Fruit fly (Drosophila melanogaster): Measurements from ENCODE around the gene Drsl6.

Drsl6 gene

DNA sequence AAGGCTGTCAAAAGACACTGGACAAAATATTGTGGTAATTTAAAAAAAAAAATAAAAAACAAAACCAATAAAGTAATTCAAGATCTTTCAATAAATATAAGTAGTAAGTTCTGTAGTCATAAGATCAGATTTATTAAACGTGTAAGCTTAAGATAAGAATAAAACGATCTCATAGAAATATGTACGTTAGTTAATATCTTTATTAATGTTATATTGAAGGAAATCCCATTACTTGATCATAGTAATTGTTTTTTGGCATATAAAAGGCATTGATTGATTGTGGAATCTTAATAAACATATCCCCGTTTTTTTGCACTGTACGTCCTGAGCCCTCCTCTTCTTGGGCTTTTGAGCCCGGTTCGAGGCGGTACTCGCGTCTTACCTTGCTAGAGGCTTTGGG is 7.0 kb upstream of the Drsl6 start (continued):
- TF ChIP-seq Meics (GFP tag; optimal IDR thresholded peaks at IDR 0.05) (peak; percentile 4), CG2678 (tag; optimal IDR thresholded peaks at IDR 0.05) (peak; percentile 35), CG11504 (tag; optimal IDR thresholded peaks at IDR 0.05) (peak; percentile 44), Hr51 (GFP tag; optimal IDR thresholded peaks at IDR 0.05) (peak in 1 of 2 experiments; percentile 56), crol (GFP tag; IDR thresholded peaks at IDR 0.05) (no peak), sug (tag; optimal IDR thresholded peaks at IDR 0.05) (no peak), nmo (GFP tag; optimal IDR thresholded peaks at IDR 0.05) (peak; percentile 17), bsh (GFP tag; optimal IDR thresholded peaks at IDR 0.05) (peak in 1 of 2 experiments; percentile 10), dmrt99B (tag; optimal IDR thresholded peaks at IDR 0.05) (peak; percentile 5), sens (GFP tag) (peak; percentile 74), phol (tag; optimal IDR thresholded peaks at IDR 0.05) (peak; percentile 13)

DNA sequence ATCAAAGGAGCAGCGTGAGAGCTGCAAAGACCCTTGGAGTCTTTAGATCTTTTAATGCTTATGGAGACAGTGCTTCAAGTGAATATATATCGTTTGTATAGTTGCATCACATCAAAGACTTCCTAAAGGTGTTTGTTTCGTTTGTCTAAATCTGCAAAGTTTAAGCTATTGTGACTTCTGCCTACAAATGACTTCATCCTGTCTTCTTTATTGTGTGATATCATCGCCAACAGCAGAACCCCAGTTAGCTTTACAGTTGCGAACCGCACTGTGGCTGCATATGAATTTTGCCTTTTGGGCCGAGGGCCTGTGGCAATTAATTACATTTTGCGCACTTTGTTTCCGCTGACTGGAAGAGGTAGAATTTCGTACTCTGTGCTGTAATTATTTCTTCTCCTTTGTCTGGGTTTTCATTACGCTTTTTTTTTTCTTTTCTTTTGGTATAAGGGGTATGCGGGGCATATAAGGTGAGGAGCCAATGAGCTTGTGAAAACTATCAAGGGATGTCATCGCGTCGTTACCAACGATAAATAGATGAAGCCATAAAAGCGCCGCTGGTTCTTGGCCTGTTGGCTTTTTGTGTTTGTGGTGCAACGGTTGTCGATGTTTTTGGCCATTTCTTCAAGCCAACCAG is 6.2 kb upstream of the Drsl6 start:
- TF ChIP-seq sens (GFP tag) (peak; percentile 9), GATAe (GFP tag; conservative IDR thresholded peaks at IDR 0.05) (no peak), lilli (GFP tag; optimal IDR thresholded peaks at IDR 0.05) (no peak), Spps (tag; optimal IDR thresholded peaks at IDR 0.05) (no peak), Kr (GFP tag; optimal IDR thresholded peaks at IDR 0.05) (no peak), mam (GFP tag; optimal IDR thresholded peaks at IDR 0.05) (no peak), nom (GFP tag; optimal IDR thresholded peaks at IDR 0.05) (peak; percentile 19), sima (GFP tag; optimal IDR thresholded peaks at IDR 0.05) (no peak), lbe (GFP tag; optimal IDR thresholded peaks at IDR 0.05) (peak; percentile 65), bsh (GFP tag; optimal IDR thresholded peaks at IDR 0.05) (peak in 1 of 2 experiments; percentile 61), oc (tag; optimal IDR thresholded peaks at IDR 0.05) (no peak), CG6791 (GFP tag; IDR thresholded peaks at IDR 0.05; ENCODE audit: partially characterized antibody) (no peak), exex (tag; optimal IDR thresholded peaks at IDR 0.05) (no peak), dysf (GFP tag; IDR thresholded peaks at IDR 0.05) (no peak), CG32532 (GFP tag; IDR thresholded peaks at IDR 0.05) (no peak), row (GFP tag; IDR thresholded peaks at IDR 0.05) (0 out of 3 replicates have a peak, but pooled peaks have one; percentile 5), CG12155 (GFP tag; optimal IDR thresholded peaks at IDR 0.05) (no peak), CG11695 (GFP tag; IDR thresholded peaks at IDR 0.05) (peak; percentile 48; the same call in 1 of the 3 replicates)

DNA sequence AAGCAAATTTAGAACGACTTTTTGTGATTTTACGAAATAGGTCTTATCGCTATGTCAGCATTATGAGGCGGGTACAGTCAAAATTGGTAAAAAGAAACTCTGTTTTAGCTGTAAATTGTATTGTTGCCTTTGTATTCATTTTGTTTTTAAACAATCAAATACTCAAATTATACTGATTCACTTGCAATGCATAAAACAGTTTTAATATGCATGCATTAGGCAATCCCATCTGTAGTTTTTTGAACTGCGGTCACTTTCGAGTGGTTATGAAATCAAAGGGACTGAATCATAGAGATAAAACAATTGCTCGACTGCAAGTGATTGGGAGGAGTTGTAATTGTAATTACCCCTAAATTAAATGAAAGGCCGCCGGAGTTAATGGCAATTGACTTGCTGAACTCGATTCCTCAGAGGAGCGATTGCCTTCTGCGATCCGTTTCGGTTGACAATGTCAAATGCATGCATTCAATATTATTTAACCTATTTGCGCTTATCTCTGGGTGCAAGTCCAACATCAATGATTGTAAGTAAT is 3.5 kb upstream of the Drsl6 start:
- TF ChIP-seq CG1024 (GFP tag; IDR thresholded peaks at IDR 0.05) = no peak
- TF ChIP-seq CG11504 (tag; optimal IDR thresholded peaks at IDR 0.05) = peak; percentile 19
- peak; percentile 54 for TF ChIP-seq seq (GFP tag; IDR thresholded peaks at IDR 0.05)
- no peak for TF ChIP-seq CG8290 (GFP tag; optimal IDR thresholded peaks at IDR 0.05)
- peak in 1 of 2 experiments; percentile 38 for TF ChIP-seq CG8290 (tag; optimal IDR thresholded peaks at IDR 0.05)
- TF ChIP-seq gem (tag; optimal IDR thresholded peaks at IDR 0.05) = peak; percentile 16
- TF ChIP-seq vvl (GFP tag; IDR thresholded peaks at IDR 0.05) = 0 out of 2 replicates have a peak, but pooled peaks have one; percentile 19
- peak; percentile 15 for TF ChIP-seq CG12769 (tag; optimal IDR thresholded peaks at IDR 0.05)
- TF ChIP-seq CG15269 (tag; optimal IDR thresholded peaks at IDR 0.05) = peak; percentile 45
- no peak for TF ChIP-seq stwl (tag; optimal IDR thresholded peaks at IDR 0.05)
- TF ChIP-seq Atf6 (GFP tag; IDR thresholded peaks at IDR 0.05) = peak; percentile 37; the same call in 1 of the 2 replicates
- no peak for TF ChIP-seq tin (GFP tag; optimal IDR thresholded peaks at IDR 0.05)
- TF ChIP-seq Pdp1 (GFP tag; optimal IDR thresholded peaks at IDR 0.05) = peak in 1 of 2 experiments; percentile 56
- no peak for TF ChIP-seq sob (GFP tag; IDR thresholded peaks at IDR 0.05)
- peak; percentile 55 for TF ChIP-seq slbo (GFP tag; IDR thresholded peaks at IDR 0.05)
- peak; percentile 72 for TF ChIP-seq grau (tag; optimal IDR thresholded peaks at IDR 0.05)
- TF ChIP-seq CG4360 (GFP tag; IDR thresholded peaks at IDR 0.05) = no peak
- no peak for TF ChIP-seq prd (optimal IDR thresholded peaks at IDR 0.05)
- TF ChIP-seq prd (GFP tag; IDR thresholded peaks at IDR 0.05) = 0 out of 3 replicates have a peak, but pooled peaks have one; percentile 9
- 0 out of 2 replicates have a peak, but pooled peaks have one; percentile 44 for TF ChIP-seq stc (GFP tag; IDR thresholded peaks at IDR 0.05)
- TF ChIP-seq gsb (GFP tag; IDR thresholded peaks at IDR 0.05) = peak; percentile 32; the same call in 1 of the 2 replicates
- TF ChIP-seq CG2202 (tag; optimal IDR thresholded peaks at IDR 0.05) = no peak

Data from whole organism, embryonic.